Worm (Caenorhabditis elegans) whole organism, L1 larva: ENCODE data around the gene B0563.1.
"Not testable (repeated sequence)": the region's sequence is repeated elsewhere in the genome, so short reads cannot be mapped to it uniquely, and the experiment has no call there.

Experiments used
- C34B4.2 ChIP-seq: sonication (generic microtip); optimal IDR thresholded peaks from 2 replicates; lab custom pipeline; 2017; ENCODE audit warnings: mild to moderate bottlenecking, missing genetic modification characterization, missing compliant biosample characterization
- ama-1 ChIP-seq: fragments of 150-350 bp; optimal IDR thresholded peaks from 2 replicates; lab custom pipeline; 2014
- ces-1 ChIP-seq: fragments of 150-350 bp; optimal IDR thresholded peaks from 2 replicates; lab custom pipeline; 2014; ENCODE audit warnings: missing biosample characterization, missing genetic modification reagents, missing genetic modification characterization
- efl-1 ChIP-seq, 4 experiments: fragments of 150-350 bp; optimal IDR thresholded peaks in 3 of 4; peaks in 1 of 4; 1 replicate in 1 of 4; 2 replicates in 3 of 4; lab custom pipeline; 2014; ENCODE audit warnings: missing biosample characterization in 2 of 4, missing genetic modification characterization in 2 of 4, missing genetic modification reagents in 2 of 4
- fkh-10 ChIP-seq: sonication (generic microtip); optimal IDR thresholded peaks from 2 replicates; lab custom pipeline; 2017; ENCODE audit warnings: missing biosample characterization, missing genetic modification reagents, missing genetic modification characterization
- fkh-4 ChIP-seq: sonication (generic microtip); optimal IDR thresholded peaks from 2 replicates; lab custom pipeline; 2016; ENCODE audit warnings: missing compliant biosample characterization, missing genetic modification characterization, borderline replicate concordance
- hlh-17 ChIP-seq: fragments of 200-800 bp; sonication (Bioruptor generic); optimal IDR thresholded peaks from 2 replicates; lab custom pipeline; 2018; ENCODE audit warnings: missing genetic modification characterization, mild to moderate bottlenecking, missing compliant biosample characterization, moderate library complexity, borderline replicate concordance
- lin-39 ChIP-seq: fragments of 150-350 bp; optimal IDR thresholded peaks from 2 replicates; lab custom pipeline; 2014; ENCODE audit warnings: missing biosample characterization, missing genetic modification reagents, missing genetic modification characterization
- mep-1 ChIP-seq: fragments of 150-350 bp; optimal IDR thresholded peaks from 2 replicates; lab custom pipeline; 2014; ENCODE audit warnings: missing biosample characterization, missing genetic modification characterization
- pax-3 ChIP-seq: fragments of 200-800 bp; sonication (Bioruptor generic); optimal IDR thresholded peaks from 2 replicates; lab custom pipeline; 2018; ENCODE audit warnings: mild to moderate bottlenecking, missing genetic modification characterization, moderate library complexity, missing compliant biosample characterization
- pqm-1 ChIP-seq: sonication (generic microtip); optimal IDR thresholded peaks from 3 replicates; lab custom pipeline; 2017; ENCODE audit warnings: missing biosample characterization, missing genetic modification characterization
- ztf-11 ChIP-seq, 2 experiments: sonication (generic microtip); optimal IDR thresholded peaks; 2 replicates each; lab custom pipeline; 2016 to 2017; ENCODE audit warnings: missing genetic modification characterization in 2 of 2, missing biosample characterization in 1 of 2, missing compliant biosample characterization in 1 of 2

ce11 chrX:9203468-9203867 lies 32.1 kb downstream of the B0563.1 start, which contains the start of gene crb-3:
- not testable (repeated sequence) for TF ChIP-seq fkh-4 (tag; lab: Kevin White, UChicago); ztf-11 (tag; optimal IDR thresholded peaks at IDR 0.05; lab: Kevin White, UChicago); fkh-10 (GFP tag; lab: Kevin White, UChicago); lin-39; pqm-1; mep-1 (tag; lab: Kevin White, UChicago); pax-3; ama-1 (lab: Kevin White, UChicago); ces-1 (GFP tag; lab: Kevin White, UChicago); hlh-17 (GFP tag; lab: Kevin White, UChicago); efl-1 (optimal IDR thresholded peaks at IDR 0.05; lab: Kevin White, UChicago); efl-1 (GFP tag; optimal IDR thresholded peaks at IDR 0.05 in 1 of 2; lab: Kevin White, UChicago); C34B4.2 (tag; lab: Kevin White, UChicago)
